Worm (Caenorhabditis elegans) whole organism, L3 larva: Measurements from ENCODE around the gene lim-6.
A peak's percentile ranks its signal among the peaks of the same experiment; 100 is the strongest.

Experiments
- fkh-10 ChIP-seq: sonication (generic microtip); optimal IDR thresholded peaks from 2 replicates; lab custom pipeline; 2017; ENCODE audit warnings: missing biosample characterization, missing genetic modification reagents, missing genetic modification characterization
- fos-1 ChIP-seq: fragments of 150-350 bp; optimal IDR thresholded peaks from 2 replicates; lab custom pipeline; 2014; ENCODE audit warnings: missing biosample characterization, missing genetic modification characterization
- lin-39 ChIP-seq: fragments of 150-350 bp; optimal IDR thresholded peaks from 2 replicates; lab custom pipeline; 2018; ENCODE audit warnings: missing biosample characterization, missing genetic modification reagents, missing genetic modification characterization
- nhr-12 ChIP-seq: fragments of 150-350 bp; optimal IDR thresholded peaks from 2 replicates; lab custom pipeline; 2014; ENCODE audit warnings: missing biosample characterization, missing genetic modification characterization
- nhr-28 ChIP-seq: fragments of 150-350 bp; optimal IDR thresholded peaks from 2 replicates; lab custom pipeline; 2014; ENCODE audit warnings: missing biosample characterization, missing genetic modification characterization
- pha-4 ChIP-seq: fragments of 150-350 bp; optimal IDR thresholded peaks from 2 replicates; lab custom pipeline; 2014; ENCODE audit warnings: missing biosample characterization, missing genetic modification reagents, missing genetic modification characterization
- snpc-4 ChIP-seq: fragments of 150-350 bp; optimal IDR thresholded peaks from 2 replicates; lab custom pipeline; 2014; ENCODE audit warnings: missing biosample characterization, missing genetic modification characterization
- unc-39 ChIP-seq: sonication (generic microtip); optimal IDR thresholded peaks from 4 replicates; lab custom pipeline; 2017; ENCODE audit warnings: missing biosample characterization, missing genetic modification characterization
- zag-1 ChIP-seq: fragments of 150-350 bp; optimal IDR thresholded peaks from 2 replicates; lab custom pipeline; 2014; ENCODE audit warnings: missing biosample characterization, missing genetic modification characterization

DNA sequence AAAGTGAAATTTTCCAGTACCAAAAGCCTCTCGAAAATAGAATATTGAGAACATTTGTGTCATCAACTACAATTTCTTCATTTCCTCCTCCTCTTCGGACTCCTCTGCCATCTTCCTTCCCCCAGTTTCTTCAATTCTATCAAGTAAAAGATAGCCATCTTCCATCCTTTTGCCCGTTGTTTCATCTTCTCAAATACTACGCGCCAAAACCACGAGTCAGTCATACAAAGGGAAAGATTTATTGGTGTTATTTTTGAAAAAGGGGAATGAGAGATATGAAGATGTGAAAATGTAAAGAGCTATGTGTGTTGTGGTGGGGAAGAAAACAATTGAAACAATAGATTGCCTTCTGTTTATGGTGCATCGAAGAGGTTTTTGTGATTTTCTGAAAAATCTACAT lies 49.9 kb downstream of the lim-6 start:
- no peak for TF ChIP-seq pha-4
- no peak for TF ChIP-seq snpc-4 (tag; lab: Kevin White, UChicago)
- TF ChIP-seq nhr-12 = no peak
- no peak for TF ChIP-seq unc-39 (tag; lab: Kevin White, UChicago)
- peak; percentile 28 for TF ChIP-seq lin-39 (tag; lab: Kevin White, UChicago)
- no peak for TF ChIP-seq nhr-28 (tag; lab: Kevin White, UChicago)
- TF ChIP-seq zag-1 = no peak
- TF ChIP-seq fkh-10 = no peak
- TF ChIP-seq fos-1 = no peak
